Fruit fly (Drosophila melanogaster): ENCODE measurements around the gene CG14285.

The CG14285 gene

dm6 chr3R:19074207-19074606, 49.3 kb downstream of the CG14285 start (continued):
- TF ChIP-seq sug (tag; optimal IDR thresholded peaks at IDR 0.05) (no peak), tna (GFP tag; IDR thresholded peaks at IDR 0.05; ENCODE audit: partially characterized antibody) (no peak), gro (GFP tag; optimal IDR thresholded peaks at IDR 0.05) (no peak), mld (GFP tag; IDR thresholded peaks at IDR 0.05; ENCODE audit: partially characterized antibody) (no peak), Ssrp (tag; optimal IDR thresholded peaks at IDR 0.05) (no peak), Gug (GFP tag; IDR thresholded peaks at IDR 0.05) (peak; percentile 18; the same call in 1 of the 4 replicates), h (optimal IDR thresholded peaks at IDR 0.05) (no peak), CG10147 (GFP tag; optimal IDR thresholded peaks at IDR 0.05) (no peak), row (GFP tag; IDR thresholded peaks at IDR 0.05) (peak; percentile 21; the same call in 1 of the 3 replicates), dmrt99B (tag; optimal IDR thresholded peaks at IDR 0.05) (peak; percentile 3), CG10565 (GFP tag; optimal IDR thresholded peaks at IDR 0.05) (no peak), CG2678 (tag; optimal IDR thresholded peaks at IDR 0.05) (no peak), Sox102F (GFP tag; optimal IDR thresholded peaks at IDR 0.05) (peak; percentile 7), gsb-n (tag; optimal IDR thresholded peaks at IDR 0.05) (no peak), CG4360 (GFP tag; IDR thresholded peaks at IDR 0.05) (peak; percentile 50), Hand (GFP tag; optimal IDR thresholded peaks at IDR 0.05) (no peak), tap (tag; optimal IDR thresholded peaks at IDR 0.05) (no peak), BtbVII (GFP tag; optimal IDR thresholded peaks at IDR 0.05) (no peak), Hr3 (GFP tag; optimal IDR thresholded peaks at IDR 0.05) (no peak), CG4424 (GFP tag; optimal IDR thresholded peaks at IDR 0.05) (peak; percentile 45), maf-S (GFP tag; optimal IDR thresholded peaks at IDR 0.05) (no peak), CG17359 (tag; optimal IDR thresholded peaks at IDR 0.05) (no peak), ci (GFP tag; IDR thresholded peaks at IDR 0.05) (0 out of 3 replicates have a peak, but pooled peaks have one; percentile 12), CG6689 (GFP tag; IDR thresholded peaks at IDR 0.05) (0 out of 2 replicates have a peak, but pooled peaks have one; percentile 17), dmrt11E (tag; optimal IDR thresholded peaks at IDR 0.05) (peak; percentile 18), CG31365 (tag; optimal IDR thresholded peaks at IDR 0.05) (no peak), CG14710 (tag; optimal IDR thresholded peaks at IDR 0.05) (peak; percentile 10), Blimp-1 (GFP tag; optimal IDR thresholded peaks at IDR 0.05) (peak; percentile 30), gcm (GFP tag; optimal IDR thresholded peaks at IDR 0.05) (peak; percentile 26), CG10959 (GFP tag; IDR thresholded peaks at IDR 0.05) (no peak), inv (GFP tag; IDR thresholded peaks at IDR 0.05; ENCODE audit: partially characterized antibody) (no peak), bsh (GFP tag; optimal IDR thresholded peaks at IDR 0.05) (peak; percentile 45 to 53), yki (optimal IDR thresholded peaks at IDR 0.05) (no peak), Neu2 (GFP tag; optimal IDR thresholded peaks at IDR 0.05; ENCODE audit: borderline replicate concordance) (no peak), eve (GFP tag; optimal IDR thresholded peaks at IDR 0.05) (no peak), Ets65A (GFP tag) (peak; percentile 70), CG14014 (GFP tag; IDR thresholded peaks at IDR 0.05) (0 out of 2 replicates have a peak, but pooled peaks have one; percentile 29), CG17612 (GFP tag; IDR thresholded peaks at IDR 0.05) (no peak), nmo (GFP tag; optimal IDR thresholded peaks at IDR 0.05) (peak; percentile 15), Bgb (GFP tag; IDR thresholded peaks at IDR 0.05; ENCODE audit: partially characterized antibody) (no peak), wdn (GFP tag; IDR thresholded peaks at IDR 0.05) (no peak), CrebB (tag; optimal IDR thresholded peaks at IDR 0.05) (no peak), CG8478 (optimal IDR thresholded peaks at IDR 0.05) (no peak), ken (GFP tag; IDR thresholded peaks at IDR 0.05) (peak; percentile 40; the same call in 1 of the 3 replicates), onecut (GFP tag; IDR thresholded peaks at IDR 0.05) (no peak), da (GFP tag; optimal IDR thresholded peaks at IDR 0.05) (no peak), Rx (GFP tag; IDR thresholded peaks at IDR 0.05) (peak; percentile 50; the same call in 1 of the 2 replicates), CG11696 (GFP tag; IDR thresholded peaks at IDR 0.05) (no peak), pfk (GFP tag; optimal IDR thresholded peaks at IDR 0.05) (no peak), caup (GFP tag; optimal IDR thresholded peaks at IDR 0.05; ENCODE audit: severe bottlenecking) (no peak), ara (GFP tag; IDR thresholded peaks at IDR 0.05) (peak; percentile 53; the same call in 1 of the 2 replicates)

Data from whole organism, embryonic.